Worm (Caenorhabditis elegans): ENCODE measurements around the gene nra-1.

Gene nra-1

DNA sequence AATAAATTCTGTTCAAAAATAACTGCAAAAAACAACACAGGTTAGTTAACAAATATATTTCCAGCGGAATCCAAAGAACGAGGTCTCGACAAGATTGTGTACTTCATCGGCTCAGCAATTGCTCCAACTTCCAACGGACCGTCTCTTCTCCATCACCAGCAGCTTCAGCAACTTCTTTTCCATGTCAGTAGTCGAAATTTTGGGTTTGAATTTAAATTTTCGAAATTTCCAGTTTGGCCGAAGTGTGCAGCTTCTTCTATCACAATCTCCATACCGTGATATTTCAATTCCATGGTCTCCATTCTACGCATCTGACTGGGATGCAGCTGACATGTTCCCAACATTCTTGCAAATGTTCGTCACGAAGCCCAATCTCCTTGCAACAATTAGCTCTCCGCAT is 30.6 kb downstream of the nra-1 start:
- TF ChIP-seq nfya-1 (tag; optimal IDR thresholded peaks at IDR 0.05) (no peak), hlh-8 (tag; optimal IDR thresholded peaks at IDR 0.05) (no peak), sox-2 (GFP tag; IDR thresholded peaks at IDR 0.05) (no peak), ahr-1 (tag; optimal IDR thresholded peaks at IDR 0.05) (no peak), ceh-18 (tag; optimal IDR thresholded peaks at IDR 0.05) (no peak), ceh-9 (tag; optimal IDR thresholded peaks at IDR 0.05) (no peak), C38D4.7 (GFP tag; optimal IDR thresholded peaks at IDR 0.05) (no peak), sdc-2 (tag; optimal IDR thresholded peaks at IDR 0.05) (no peak), ama-1 (optimal IDR thresholded peaks at IDR 0.05) (no peak), tbx-2 (tag; optimal IDR thresholded peaks at IDR 0.05) (no peak), fkh-10 (GFP tag; optimal IDR thresholded peaks at IDR 0.05) (no peak), npax-4 (tag; optimal IDR thresholded peaks at IDR 0.05) (no peak), hlh-6 (tag; optimal IDR thresholded peaks at IDR 0.05) (no peak), pros-1 (tag; optimal IDR thresholded peaks at IDR 0.05) (no peak), dve-1 (tag; optimal IDR thresholded peaks at IDR 0.05) (no peak)

DNA sequence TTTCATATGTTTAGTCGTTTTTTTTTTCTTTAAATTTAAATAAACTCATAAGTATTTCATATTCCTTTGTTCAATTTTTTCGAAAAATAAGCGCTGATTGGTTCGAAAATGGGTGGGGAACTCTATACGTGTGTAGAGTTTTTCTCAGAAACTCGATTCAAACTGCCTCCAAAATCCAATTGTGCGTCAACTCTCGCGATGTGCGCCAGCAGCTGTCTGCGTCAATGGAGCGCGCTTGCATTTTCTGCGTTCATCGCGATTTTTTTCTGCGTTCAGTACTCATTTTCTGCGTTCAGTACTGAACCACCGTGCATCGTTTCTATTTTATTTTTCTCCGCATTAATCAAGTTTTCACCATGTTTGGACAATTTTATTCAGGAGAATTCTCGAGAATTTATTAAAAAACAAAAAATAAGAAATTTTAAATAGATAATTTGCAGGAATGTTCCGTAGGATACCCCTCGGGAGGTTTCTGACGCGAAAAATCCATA is 34.3 kb downstream of the nra-1 start, which contains the start of gene eelo-2:
TSS of gene eelo-2 (plus strand) at position 441 of the 491 bp plus-strand sequence.
- peak; percentile 53 for TF ChIP-seq ceh-6 (GFP tag; optimal IDR thresholded peaks at IDR 0.05)
- no peak for TF ChIP-seq zip-5 (tag; optimal IDR thresholded peaks at IDR 0.05)
- TF ChIP-seq nhr-232 (tag; optimal IDR thresholded peaks at IDR 0.05), result no peak
- no peak for TF ChIP-seq nhr-11 (tag; optimal IDR thresholded peaks at IDR 0.05)
- TF ChIP-seq hlh-8 (tag; optimal IDR thresholded peaks at IDR 0.05), result peak; percentile 20
- peak; percentile 89 for TF ChIP-seq unc-42 (tag; optimal IDR thresholded peaks at IDR 0.05)
- peak; percentile 6 for TF ChIP-seq ttx-3 (tag; optimal IDR thresholded peaks at IDR 0.05)
- peak; percentile 60 for TF ChIP-seq hlh-30 (tag; optimal IDR thresholded peaks at IDR 0.05; ENCODE audit: insufficient read depth)
- peak; percentile 57 for TF ChIP-seq fkh-10 (GFP tag; optimal IDR thresholded peaks at IDR 0.05)
- TF ChIP-seq rnt-1 (tag; optimal IDR thresholded peaks at IDR 0.05), result peak; percentile 68
- TF ChIP-seq pros-1 (tag; optimal IDR thresholded peaks at IDR 0.05), result peak; percentile 92
- TF ChIP-seq unc-55 (GFP tag; optimal IDR thresholded peaks at IDR 0.05), result peak; percentile 83
- peak; percentile 46 for TF ChIP-seq C08G9.2 (tag; optimal IDR thresholded peaks at IDR 0.05)
- no peak for TF ChIP-seq T23F11.4 (GFP tag; optimal IDR thresholded peaks at IDR 0.05)
- TF ChIP-seq che-1 (tag; optimal IDR thresholded peaks at IDR 0.05), result no peak
- peak; percentile 45 for TF ChIP-seq dmd-4 (tag; optimal IDR thresholded peaks at IDR 0.05; ENCODE audit: borderline replicate concordance)
- TF ChIP-seq ceh-22 (tag; optimal IDR thresholded peaks at IDR 0.05), result no peak
- no peak for TF ChIP-seq pag-3 (tag; optimal IDR thresholded peaks at IDR 0.05; ENCODE audit: borderline replicate concordance)
- peak; percentile 40 for TF ChIP-seq K09A11.1 (tag; optimal IDR thresholded peaks at IDR 0.05; ENCODE audit: insufficient read depth)
- TF ChIP-seq tbx-2 (tag; optimal IDR thresholded peaks at IDR 0.05), result peak; percentile 87
- TF ChIP-seq lin-11 (tag; optimal IDR thresholded peaks at IDR 0.05), result no peak
- TF ChIP-seq npax-4 (tag; optimal IDR thresholded peaks at IDR 0.05), result no peak
- no peak for TF ChIP-seq hlh-6 (tag; optimal IDR thresholded peaks at IDR 0.05)
- TF ChIP-seq C38D4.7 (GFP tag; optimal IDR thresholded peaks at IDR 0.05), result no peak
- peak; percentile 9 for TF ChIP-seq fkh-6 (tag; optimal IDR thresholded peaks at IDR 0.05)
- peak; percentile 33 for TF ChIP-seq madf-2 (tag; optimal IDR thresholded peaks at IDR 0.05)
- no peak for TF ChIP-seq ceh-24 (tag; optimal IDR thresholded peaks at IDR 0.05)
- peak; percentile 51 for TF ChIP-seq pat-9 (tag; optimal IDR thresholded peaks at IDR 0.05)
- no peak for TF ChIP-seq elt-4 (tag; optimal IDR thresholded peaks at IDR 0.05)
- TF ChIP-seq F13H6.1 (tag; optimal IDR thresholded peaks at IDR 0.05), result peak; percentile 35
- TF ChIP-seq elt-2 (tag; optimal IDR thresholded peaks at IDR 0.05), result peak; percentile 72
- no peak for TF ChIP-seq eyg-1 (tag; optimal IDR thresholded peaks at IDR 0.05)
- no peak for TF ChIP-seq fax-1 (tag; optimal IDR thresholded peaks at IDR 0.05)
- TF ChIP-seq syd-9 (tag; optimal IDR thresholded peaks at IDR 0.05), result peak; percentile 22
- no peak for TF ChIP-seq sox-4 (tag; optimal IDR thresholded peaks at IDR 0.05)
- no peak for TF ChIP-seq mec-3 (tag; optimal IDR thresholded peaks at IDR 0.05; ENCODE audit: borderline replicate concordance)
- TF ChIP-seq unc-86 (tag; optimal IDR thresholded peaks at IDR 0.05), result peak; percentile 63
- TF ChIP-seq ets-4 (tag; optimal IDR thresholded peaks at IDR 0.05), result peak; percentile 69
- 0 out of 2 replicates have a peak, but pooled peaks have one; percentile 34 for TF ChIP-seq sox-2 (GFP tag; IDR thresholded peaks at IDR 0.05)
- TF ChIP-seq ceh-48 (tag; optimal IDR thresholded peaks at IDR 0.05), result peak; percentile 50
- peak; percentile 69 for TF ChIP-seq ztf-16 (tag; optimal IDR thresholded peaks at IDR 0.05)
- peak; percentile 6 for TF ChIP-seq ceh-19 (GFP tag; optimal IDR thresholded peaks at IDR 0.05)
- peak; percentile 54 for TF ChIP-seq gmeb-2 (tag; optimal IDR thresholded peaks at IDR 0.05)

Data from whole organism, late embryonic.